Worm (Caenorhabditis elegans): ENCODE results near the gene tps-1.

DNA sequence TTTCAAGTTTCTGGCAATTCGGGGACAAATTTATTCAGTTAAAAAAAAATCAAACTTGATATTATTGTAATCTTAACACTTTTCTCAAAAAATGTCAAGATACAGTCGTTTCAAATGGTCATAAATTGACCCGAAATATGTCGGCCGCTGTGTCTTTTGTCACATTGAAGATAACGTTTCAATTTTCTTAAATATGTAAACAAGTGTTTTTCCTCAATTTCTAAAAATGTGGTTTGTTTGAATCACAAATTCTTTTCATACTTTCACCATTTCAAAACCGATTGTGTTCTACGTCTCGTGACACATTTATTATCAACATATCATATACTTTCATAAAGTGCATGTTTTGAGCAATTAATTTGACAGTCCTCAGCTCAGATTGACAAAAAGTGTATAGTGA, 27.9 kb upstream of the tps-1 start:
- TF ChIP-seq W03F9.2 (tag; optimal IDR thresholded peaks at IDR 0.05) (no peak), him-1 (tag; optimal IDR thresholded peaks at IDR 0.05) (no peak), dao-5 (tag; optimal IDR thresholded peaks at IDR 0.05) (no peak)

Data from whole organism, L4/young adult.